Fruit fly (Drosophila melanogaster) whole organism, embryonic: ENCODE measurements around the gene ebd1.

ENCODE experiments used
- Atf3 ChIP-seq: fragments of 200-800 bp; sonication (Bioruptor generic); optimal IDR thresholded peaks from 3 replicates; lab custom pipeline; 2016; ENCODE audit warnings: missing biosample characterization, missing genetic modification characterization
- Atf6 ChIP-seq: fragments of 200-800 bp; sonication (Bioruptor generic); IDR thresholded peaks from 2 replicates; pipeline ENCODE4 v1.3.6; 2022; ENCODE audit warnings: missing biosample characterization, missing genetic modification characterization
- CG10321 ChIP-seq: fragments of 200-800 bp; sonication (Bioruptor generic); IDR thresholded peaks from 2 replicates; pipeline ENCODE4 v1.3.6; 2022; ENCODE audit warnings: missing biosample characterization, missing genetic modification characterization
- CG11695 ChIP-seq: fragments of 200-800 bp; sonication (Bioruptor generic); IDR thresholded peaks from 3 replicates; pipeline ENCODE4 v1.3.6; 2022; ENCODE audit warnings: missing biosample characterization, missing genetic modification characterization
- CG12155 ChIP-seq: fragments of 200-800 bp; sonication (Bioruptor generic); optimal IDR thresholded peaks from 3 replicates; lab custom pipeline; 2016; ENCODE audit warnings: missing biosample characterization, missing genetic modification characterization
- CG1603 ChIP-seq: fragments of 200-800 bp; sonication (Bioruptor generic); optimal IDR thresholded peaks from 2 replicates; lab custom pipeline; 2019; ENCODE audit warnings: missing biosample characterization, mild to moderate bottlenecking, missing genetic modification characterization, moderate library complexity
- CG1647 ChIP-seq: fragments of 200-800 bp; sonication (Bioruptor generic); optimal IDR thresholded peaks from 3 replicates; lab custom pipeline; 2016; ENCODE audit warnings: missing biosample characterization, missing genetic modification characterization
- CG16815 ChIP-seq: fragments of 200-800 bp; sonication (Bioruptor generic); optimal IDR thresholded peaks from 3 replicates; lab custom pipeline; 2017; ENCODE audit warnings: missing biosample characterization, mild to moderate bottlenecking, missing genetic modification characterization
- CG31224 ChIP-seq: fragments of 200-800 bp; sonication (Bioruptor generic); IDR thresholded peaks from 2 replicates; pipeline ENCODE4 v1.3.6; 2022; ENCODE audit warnings: missing biosample characterization, missing genetic modification characterization
- CG32767 ChIP-seq: fragments of 200-800 bp; sonication (Bioruptor generic); IDR thresholded peaks from 2 replicates; pipeline ENCODE4 v1.3.6; 2022; ENCODE audit warnings: missing biosample characterization, missing genetic modification characterization
- CG34376 ChIP-seq: fragments of 200-800 bp; sonication (Bioruptor generic); optimal IDR thresholded peaks from 2 replicates; lab custom pipeline; 2018; ENCODE audit warnings: missing biosample characterization, mild to moderate bottlenecking, missing genetic modification characterization
- CG3838 ChIP-seq: fragments of 200-800 bp; sonication (Bioruptor generic); optimal IDR thresholded peaks from 3 replicates; lab custom pipeline; 2016; ENCODE audit warnings: missing biosample characterization, missing genetic modification characterization
- CG4854 ChIP-seq: fragments of 200-800 bp; sonication (Bioruptor generic); optimal IDR thresholded peaks from 2 replicates; lab custom pipeline; 2016; ENCODE audit warnings: missing biosample characterization, missing genetic modification characterization, inconsistent platforms
- CG6683 ChIP-seq: fragments of 200-800 bp; sonication (Bioruptor generic); optimal IDR thresholded peaks from 2 replicates; lab custom pipeline; 2017; ENCODE audit warnings: missing biosample characterization, mild to moderate bottlenecking, missing genetic modification characterization, missing genetic modification reagents
- CG6689 ChIP-seq: fragments of 200-800 bp; sonication (Bioruptor generic); IDR thresholded peaks from 2 replicates; pipeline ENCODE4 v1.3.6; 2022; ENCODE audit warnings: missing biosample characterization, missing genetic modification characterization
- CG7987 ChIP-seq: fragments of 200-800 bp; sonication (Bioruptor generic); optimal IDR thresholded peaks from 2 replicates; lab custom pipeline; 2018; ENCODE audit warnings: missing biosample characterization, mild to moderate bottlenecking, missing genetic modification characterization, moderate library complexity
- CG8281 ChIP-seq: fragments of 200-800 bp; sonication (Bioruptor generic); optimal IDR thresholded peaks from 2 replicates; lab custom pipeline; 2018; ENCODE audit warnings: missing biosample characterization, mild to moderate bottlenecking, missing genetic modification characterization, moderate library complexity
- CG9932 ChIP-seq: fragments of 200-800 bp; sonication (Bioruptor generic); IDR thresholded peaks from 2 replicates; pipeline ENCODE4 v1.3.6; 2022; ENCODE audit warnings: missing biosample characterization, missing genetic modification characterization
- CTCF ChIP-seq: fragments of 200-800 bp; sonication (Bioruptor generic); optimal IDR thresholded peaks from 2 replicates; lab custom pipeline; 2017; ENCODE audit warnings: missing biosample characterization, mild to moderate bottlenecking, missing genetic modification characterization, moderate library complexity
- D19B ChIP-seq: fragments of 200-800 bp; sonication (Bioruptor generic); optimal IDR thresholded peaks from 2 replicates; lab custom pipeline; 2017; ENCODE audit warnings: missing biosample characterization, mild to moderate bottlenecking, missing genetic modification characterization
- Dbx ChIP-seq: fragments of 200-800 bp; sonication (Bioruptor generic); IDR thresholded peaks from 3 replicates; pipeline ENCODE4 v1.3.6; 2022; ENCODE audit warnings: missing biosample characterization, missing genetic modification characterization
- E2f2 ChIP-seq: fragments of 200-800 bp; sonication (Bioruptor generic); IDR thresholded peaks from 2 replicates; pipeline ENCODE4 v1.3.6; 2022; ENCODE audit warnings: missing biosample characterization, missing genetic modification characterization
- Hmx ChIP-seq: fragments of 200-800 bp; sonication (Bioruptor generic); optimal IDR thresholded peaks from 2 replicates; lab custom pipeline; 2016; ENCODE audit warnings: missing biosample characterization, missing genetic modification characterization
- MESR4 ChIP-seq: fragments of 200-800 bp; sonication (Bioruptor generic); optimal IDR thresholded peaks from 2 replicates; lab custom pipeline; 2018; ENCODE audit warnings: missing biosample characterization, mild to moderate bottlenecking, missing genetic modification characterization, moderate library complexity
- Max ChIP-seq: fragments of 200-800 bp; sonication (Bioruptor generic); optimal IDR thresholded peaks from 2 replicates; lab custom pipeline; 2016; ENCODE audit warnings: missing biosample characterization, mild to moderate bottlenecking, missing genetic modification characterization
- Med ChIP-seq: fragments of 200-800 bp; sonication (Bioruptor generic); peaks from one replicate; lab custom pipeline; 2016; ENCODE audit warnings: missing biosample characterization, missing genetic modification characterization, mild to moderate bottlenecking, inconsistent platforms, moderate library complexity
- NFAT ChIP-seq: fragments of 200-800 bp; sonication (Bioruptor generic); IDR thresholded peaks from 2 replicates; pipeline ENCODE4 v1.3.6; 2022; ENCODE audit warnings: missing biosample characterization, missing genetic modification characterization
- NK7.1 ChIP-seq: fragments of 200-800 bp; sonication (Bioruptor generic); optimal IDR thresholded peaks from 3 replicates; lab custom pipeline; 2016; ENCODE audit warnings: missing biosample characterization, missing genetic modification characterization
- Neu2 ChIP-seq: fragments of 200-800 bp; sonication (Bioruptor generic); optimal IDR thresholded peaks from 3 replicates; lab custom pipeline; 2016; ENCODE audit warnings: missing biosample characterization, missing genetic modification characterization, borderline replicate concordance
- Rfx ChIP-seq: fragments of 200-800 bp; sonication (Bioruptor generic); IDR thresholded peaks from 2 replicates; pipeline ENCODE4 v1.3.6; 2022; ENCODE audit warnings: missing biosample characterization, missing genetic modification characterization
- Sry-δ ChIP-seq: fragments of 200-800 bp; sonication (Bioruptor generic); optimal IDR thresholded peaks from 2 replicates; lab custom pipeline; 2016; ENCODE audit warnings: missing biosample characterization, missing genetic modification characterization
- Tbp ChIP-seq: fragments of >200 bp; optimal IDR thresholded peaks from 2 replicates; lab custom pipeline; 2018; ENCODE audit warnings: missing biosample characterization, missing genetic modification characterization
- Xbp1 ChIP-seq: fragments of 200-800 bp; sonication (Bioruptor generic); optimal IDR thresholded peaks from 3 replicates; lab custom pipeline; 2016; ENCODE audit warnings: missing biosample characterization, mild to moderate bottlenecking, missing genetic modification characterization
- ase ChIP-seq: fragments of 200-800 bp; sonication (Bioruptor generic); IDR thresholded peaks from 3 replicates; pipeline ENCODE4 v1.3.6; 2022; ENCODE audit warnings: missing biosample characterization, missing genetic modification characterization
- bcd ChIP-seq: fragments of 200-800 bp; sonication (Bioruptor generic); optimal IDR thresholded peaks from 2 replicates; lab custom pipeline; 2017; ENCODE audit warnings: missing biosample characterization, mild to moderate bottlenecking, missing genetic modification characterization
- ci ChIP-seq: fragments of 200-800 bp; sonication (Bioruptor generic); IDR thresholded peaks from 3 replicates; pipeline ENCODE4 v1.3.6; 2022; ENCODE audit warnings: missing biosample characterization, missing genetic modification characterization
- cwo ChIP-seq: fragments of 200-800 bp; sonication (Bioruptor generic); optimal IDR thresholded peaks from 3 replicates; lab custom pipeline; 2017; ENCODE audit warnings: missing biosample characterization, missing genetic modification characterization, mild to moderate bottlenecking, moderate library complexity, missing genetic modification reagents
- grau ChIP-seq: fragments of 200-800 bp; optimal IDR thresholded peaks from 3 replicates; lab custom pipeline; 2019; ENCODE audit warnings: missing biosample characterization, mild to moderate bottlenecking, missing genetic modification characterization, moderate library complexity
- grn ChIP-seq: fragments of 200-800 bp; sonication (Bioruptor generic); optimal IDR thresholded peaks from 3 replicates; lab custom pipeline; 2017; ENCODE audit warnings: missing biosample characterization, missing genetic modification characterization
- gsb-n ChIP-seq: fragments of 200-800 bp; sonication (Bioruptor generic); optimal IDR thresholded peaks from 3 replicates; lab custom pipeline; 2018; ENCODE audit warnings: missing biosample characterization, mild to moderate bottlenecking, missing genetic modification characterization
- hkb ChIP-seq, 2 experiments: fragments of 200-800 bp in 1 of 2; fragments of >200 bp in 1 of 2; sonication (Bioruptor generic) in 1 of 2; IDR thresholded peaks in 1 of 2; optimal IDR thresholded peaks in 1 of 2; 2 replicates each; pipeline versions ENCODE4 v1.3.6 to Lab custom; 2017 to 2022; ENCODE audit warnings: missing biosample characterization in 1 of 2, missing genetic modification characterization in 1 of 2
- jing ChIP-seq: fragments of 200-800 bp; sonication (Bioruptor generic); optimal IDR thresholded peaks from 2 replicates; lab custom pipeline; 2018; ENCODE audit warnings: missing biosample characterization, mild to moderate bottlenecking, missing genetic modification characterization
- kni ChIP-seq: fragments of 200-800 bp; sonication (Bioruptor generic); optimal IDR thresholded peaks from 3 replicates; lab custom pipeline; 2017; ENCODE audit warnings: mild to moderate bottlenecking, missing biosample characterization, missing genetic modification reagents, missing genetic modification characterization
- lola ChIP-seq, 3 experiments: fragments of >200 bp in 2 of 3; fragments of 200-800 bp in 1 of 3; sonication (Bioruptor generic) in 1 of 3; optimal IDR thresholded peaks; 2 replicates each; lab custom pipeline; 2017 to 2019; ENCODE audit warnings: missing biosample characterization in 3 of 3, missing genetic modification characterization in 3 of 3, mild to moderate bottlenecking in 1 of 3, moderate library complexity in 1 of 3
- odd ChIP-seq: fragments of 200-800 bp; sonication (Bioruptor generic); optimal IDR thresholded peaks from 2 replicates; lab custom pipeline; 2017; ENCODE audit warnings: missing biosample characterization, mild to moderate bottlenecking, missing genetic modification characterization
- row ChIP-seq: fragments of 200-800 bp; sonication (Bioruptor generic); IDR thresholded peaks from 3 replicates; pipeline ENCODE4 v1.3.6; 2022; ENCODE audit warnings: missing biosample characterization, missing genetic modification characterization
- run ChIP-seq: fragments of 200-800 bp; sonication (Bioruptor generic); optimal IDR thresholded peaks from 3 replicates; lab custom pipeline; 2018; ENCODE audit warnings: missing biosample characterization, mild to moderate bottlenecking, missing genetic modification characterization
- salm ChIP-seq: fragments of 200-800 bp; sonication (Bioruptor generic); optimal IDR thresholded peaks from 2 replicates; lab custom pipeline; 2018; ENCODE audit warnings: missing biosample characterization, mild to moderate bottlenecking, missing genetic modification characterization
- stc ChIP-seq: fragments of 200-800 bp; sonication (Bioruptor generic); IDR thresholded peaks from 2 replicates; pipeline ENCODE4 v1.3.6; 2022; ENCODE audit warnings: missing biosample characterization, missing genetic modification characterization
- stwl ChIP-seq: fragments of 200-800 bp; sonication (Bioruptor generic); optimal IDR thresholded peaks from 3 replicates; lab custom pipeline; 2018; ENCODE audit warnings: missing biosample characterization, mild to moderate bottlenecking, missing genetic modification characterization, moderate library complexity
- twi ChIP-seq: fragments of 200-800 bp; optimal IDR thresholded peaks from 2 replicates; lab custom pipeline; 2019; ENCODE audit warnings: missing biosample characterization, mild to moderate bottlenecking, missing genetic modification characterization, moderate library complexity

Gene ebd1

dm6 chr3L:638031-638414 is 47.3 kb downstream of the ebd1 start (continued):
- TF ChIP-seq grn (GFP tag; lab: Kevin White, UChicago) (peak; percentile 94), CG11695 (GFP tag; lab: Robert Waterston, UW) (no peak), bcd (GFP tag; lab: Kevin White, UChicago) (no peak), CG8281 (tag; lab: Kevin White, UChicago) (peak; percentile 17), salm (tag; lab: Kevin White, UChicago) (no peak), Atf3 (no peak), CG12155 (no peak), MESR4 (GFP tag; lab: Kevin White, UChicago) (no peak), Tbp (GFP tag; lab: Kevin White, UChicago) (no peak), grau (tag; lab: Kevin White, UChicago) (no peak), CG16815 (GFP tag; lab: Kevin White, UChicago) (no peak), NK7.1 (GFP tag; lab: Kevin White, UChicago) (no peak), CG10321 (GFP tag; lab: Robert Waterston, UW) (no peak), odd (no peak), ase (GFP tag; lab: Robert Waterston, UW) (no peak), jing (GFP tag; lab: Kevin White, UChicago) (no peak), Hmx (GFP tag; lab: Kevin White, UChicago) (no peak), CG6683 (no peak), ci (GFP tag; lab: Robert Waterston, UW) (peak; percentile 55; the same call in 1 of the 3 replicates), CG31224 (no peak), CTCF (GFP tag; lab: Kevin White, UChicago) (no peak), stc (GFP tag; lab: Robert Waterston, UW) (no peak), Max (GFP tag; lab: Kevin White, UChicago) (no peak), CG32767 (GFP tag; lab: Robert Waterston, UW) (no peak), run (tag; lab: Kevin White, UChicago) (no peak), Dbx (GFP tag; lab: Robert Waterston, UW) (0 out of 3 replicates have a peak, but pooled peaks have one; percentile 20), CG6689 (GFP tag; lab: Robert Waterston, UW) (no peak), CG7987 (GFP tag; lab: Kevin White, UChicago) (no peak), row (GFP tag; lab: Robert Waterston, UW) (no peak), Xbp1 (GFP tag; lab: Kevin White, UChicago) (no peak), E2f2 (no peak), stwl (tag; lab: Kevin White, UChicago) (no peak), gsb-n (tag; lab: Kevin White, UChicago) (no peak), Neu2 (GFP tag; lab: Kevin White, UChicago) (no peak), CG3838 (GFP tag; lab: Kevin White, UChicago) (no peak), CG4854 (no peak), twi (peak; percentile 14)

DNA sequence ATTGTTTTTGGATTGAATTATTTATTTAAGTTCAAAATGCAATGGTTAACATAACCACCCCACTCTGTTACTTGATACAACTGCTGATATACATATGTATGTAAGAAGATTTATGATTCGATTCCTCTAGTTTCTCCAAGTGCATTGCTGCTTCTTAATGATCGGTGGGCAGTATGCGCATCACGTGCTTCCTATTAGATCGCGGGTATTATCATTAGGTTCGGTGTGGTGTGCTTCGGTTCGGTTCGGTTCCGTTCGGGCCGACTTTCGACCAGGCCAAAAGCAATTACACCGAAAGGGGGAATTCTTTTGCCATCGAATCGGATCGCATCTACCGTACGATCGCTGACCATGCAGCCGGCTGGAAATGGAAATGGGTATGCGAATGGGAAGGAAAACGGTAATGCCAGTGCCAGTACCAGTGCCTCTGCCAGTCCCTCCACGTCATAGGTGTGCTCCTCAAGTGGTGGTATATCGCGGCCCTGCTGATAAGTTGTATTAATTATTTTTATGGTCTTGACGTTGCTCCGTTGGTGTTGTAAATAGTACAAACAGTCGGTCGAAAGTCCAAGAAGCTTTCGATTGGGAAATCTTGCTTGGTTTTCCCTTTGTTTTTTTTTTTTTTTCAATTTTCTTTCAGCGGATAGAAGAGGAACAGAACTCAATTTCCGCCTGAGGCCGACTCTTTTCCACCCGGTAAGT is 47.9 kb downstream of the ebd1 start:
- TF ChIP-seq CG1647 (GFP tag; lab: Kevin White, UChicago) (no peak), D19B (peak; percentile 58), lola (GFP tag; optimal IDR thresholded peaks at IDR 0.05; lab: Kevin White, UChicago) (no peak), Rfx (GFP tag; lab: Robert Waterston, UW) (no peak), ci (GFP tag; lab: Robert Waterston, UW) (peak; percentile 7; the same call in 1 of the 3 replicates), Med (GFP tag; lab: Kevin White, UChicago) (peak; percentile 2), Sry-δ (GFP tag; lab: Kevin White, UChicago) (no peak), NFAT (GFP tag; lab: Robert Waterston, UW) (0 out of 2 replicates have a peak, but pooled peaks have one; percentile 29), cwo (GFP tag; lab: Kevin White, UChicago) (peak; percentile 79), kni (GFP tag; lab: Kevin White, UChicago) (peak; percentile 60), CG1603 (tag; lab: Kevin White, UChicago) (no peak), hkb (optimal IDR thresholded peaks at IDR 0.05; lab: Kevin White, UChicago) (peak; percentile 11), hkb (GFP tag; IDR thresholded peaks at IDR 0.05; lab: Robert Waterston, UW) (no peak), CG34376 (peak; percentile 63), CG9932 (GFP tag; lab: Robert Waterston, UW) (no peak), Atf6 (0 out of 2 replicates have a peak, but pooled peaks have one; percentile 15)
